Fruit fly (Drosophila melanogaster): ENCODE results near the gene CG7330.
A peak's percentile ranks its signal among the peaks of the same experiment; 100 is the strongest.

CG7330 gene

dm6 chr3L:18173668-18174067 lies 24.9 kb downstream of the CG7330 start (continued):
- TF ChIP-seq zen (tag; optimal IDR thresholded peaks at IDR 0.05): peak; percentile 38
- no peak for TF ChIP-seq HmgZ (tag; optimal IDR thresholded peaks at IDR 0.05)
- no peak for TF ChIP-seq Dip3 (GFP tag; optimal IDR thresholded peaks at IDR 0.05)
- TF ChIP-seq CG10321 (GFP tag; IDR thresholded peaks at IDR 0.05): no peak
- no peak for TF ChIP-seq CG4707 (GFP tag; optimal IDR thresholded peaks at IDR 0.05)
- TF ChIP-seq CG13624 (GFP tag; optimal IDR thresholded peaks at IDR 0.05): no peak
- TF ChIP-seq Lhr (GFP tag; optimal IDR thresholded peaks at IDR 0.05): no peak
- TF ChIP-seq tll (GFP tag; optimal IDR thresholded peaks at IDR 0.05): peak in 1 of 2 experiments; percentile 96
- no peak for TF ChIP-seq Fer3 (tag; optimal IDR thresholded peaks at IDR 0.05)

- TF ChIP-seq D (optimal IDR thresholded peaks at IDR 0.05): peak; percentile 70
- TF ChIP-seq D (GFP tag; optimal IDR thresholded peaks at IDR 0.05): no peak
- 0 out of 3 replicates have a peak, but pooled peaks have one; percentile 10 for TF ChIP-seq hb (GFP tag; IDR thresholded peaks at IDR 0.05; ENCODE audit: partially characterized antibody)
- TF ChIP-seq pzg (GFP tag; optimal IDR thresholded peaks at IDR 0.05): no peak
- TF ChIP-seq CTCF (GFP tag; optimal IDR thresholded peaks at IDR 0.05): no peak
- 0 out of 3 replicates have a peak, but pooled peaks have one; percentile 24 for TF ChIP-seq vnd (GFP tag; IDR thresholded peaks at IDR 0.05; ENCODE audit: partially characterized antibody)
- 0 out of 2 replicates have a peak, but pooled peaks have one; percentile 18 for TF ChIP-seq amos (GFP tag; IDR thresholded peaks at IDR 0.05; ENCODE audit: partially characterized antibody)
- TF ChIP-seq CG13894 (tag; optimal IDR thresholded peaks at IDR 0.05): no peak
- no peak for TF ChIP-seq CG9932 (GFP tag; IDR thresholded peaks at IDR 0.05)
- peak; percentile 60 for TF ChIP-seq zen (tag; optimal IDR thresholded peaks at IDR 0.05)
- no peak for TF ChIP-seq CG4328 (GFP tag; optimal IDR thresholded peaks at IDR 0.05)
- TF ChIP-seq Myb (GFP tag; optimal IDR thresholded peaks at IDR 0.05): no peak
- no peak for TF ChIP-seq CG7556 (GFP tag; optimal IDR thresholded peaks at IDR 0.05)
- peak; percentile 25 for TF ChIP-seq Med (GFP tag)
- TF ChIP-seq CG15479 (GFP tag; optimal IDR thresholded peaks at IDR 0.05): peak; percentile 89
- no peak for TF ChIP-seq CG17385 (GFP tag; optimal IDR thresholded peaks at IDR 0.05)
- TF ChIP-seq oc (tag; optimal IDR thresholded peaks at IDR 0.05): no peak
- no peak for TF ChIP-seq slbo (GFP tag; IDR thresholded peaks at IDR 0.05)
- no peak for TF ChIP-seq ftz-f1 (GFP tag; optimal IDR thresholded peaks at IDR 0.05)
Measured at dm6 chr3L:18174833-18175232, 26.1 kb downstream of the CG7330 start.

dm6 chr3L:18179564-18180201 lies 31.0 kb downstream of the CG7330 start:
- TF ChIP-seq CG10366 (GFP tag; IDR thresholded peaks at IDR 0.05) (peak; percentile 11; the same call in 1 of the 2 replicates), gem (tag; optimal IDR thresholded peaks at IDR 0.05) (peak; percentile 21), CG18599 (GFP tag; optimal IDR thresholded peaks at IDR 0.05) (peak; percentile 14), Hey (tag; optimal IDR thresholded peaks at IDR 0.05) (no peak), pum (GFP tag; optimal IDR thresholded peaks at IDR 0.05) (no peak), CG8478 (optimal IDR thresholded peaks at IDR 0.05) (no peak), Asciz (GFP tag; optimal IDR thresholded peaks at IDR 0.05) (peak; percentile 1), crol (GFP tag; IDR thresholded peaks at IDR 0.05) (no peak), Tbp (GFP tag; optimal IDR thresholded peaks at IDR 0.05) (no peak), pnt (GFP tag; optimal IDR thresholded peaks at IDR 0.05) (no peak), Hr78 (GFP tag; optimal IDR thresholded peaks at IDR 0.05) (no peak), CG12299 (tag; optimal IDR thresholded peaks at IDR 0.05) (no peak), D (optimal IDR thresholded peaks at IDR 0.05) (no peak), D (GFP tag; optimal IDR thresholded peaks at IDR 0.05) (no peak), jigr1 (GFP tag; IDR thresholded peaks at IDR 0.05) (no peak), Deaf1 (tag; optimal IDR thresholded peaks at IDR 0.05) (no peak), ro (GFP tag; IDR thresholded peaks at IDR 0.05) (no peak), CG1603 (tag; optimal IDR thresholded peaks at IDR 0.05) (peak; percentile 15), Myb (GFP tag; optimal IDR thresholded peaks at IDR 0.05) (no peak), Nf-YB (GFP tag; optimal IDR thresholded peaks at IDR 0.05) (no peak), ATbp (GFP tag; optimal IDR thresholded peaks at IDR 0.05) (peak; percentile 37), wek (GFP tag; optimal IDR thresholded peaks at IDR 0.05) (peak; percentile 33), PHDP (tag; optimal IDR thresholded peaks at IDR 0.05) (peak; percentile 58), CG7963 (GFP tag; IDR thresholded peaks at IDR 0.05; ENCODE audit: partially characterized antibody) (no peak)

Data from whole organism, embryonic.